Worm (Caenorhabditis elegans): ENCODE data around the gene gln-6.

gln-6 gene

ce11 chrIV:9699062-9699461 is 41.6 kb downstream of the gln-6 start:
- no peak for TF ChIP-seq dsc-1 (tag; optimal IDR thresholded peaks at IDR 0.05)
- TF ChIP-seq tlp-1 (tag; optimal IDR thresholded peaks at IDR 0.05): no peak
- no peak for TF ChIP-seq blmp-1 (tag; optimal IDR thresholded peaks at IDR 0.05)
- no peak for TF ChIP-seq egl-13 (tag; optimal IDR thresholded peaks at IDR 0.05)
- no peak for TF ChIP-seq nhr-76 (tag; optimal IDR thresholded peaks at IDR 0.05)
- no peak for TF ChIP-seq pax-3 (tag; optimal IDR thresholded peaks at IDR 0.05)
- TF ChIP-seq mef-2 (tag; optimal IDR thresholded peaks at IDR 0.05): no peak

- TF ChIP-seq ceh-90 (tag; optimal IDR thresholded peaks at IDR 0.05) (no peak), efl-3 (GFP tag; optimal IDR thresholded peaks at IDR 0.05) (no peak), elt-3 (tag; optimal IDR thresholded peaks at IDR 0.05) (no peak), lir-3 (tag; optimal IDR thresholded peaks at IDR 0.05; ENCODE audit: poor library complexity) (no peak), nhr-12 (tag; optimal IDR thresholded peaks at IDR 0.05) (no peak), dsc-1 (tag; optimal IDR thresholded peaks at IDR 0.05) (no peak), aly-2 (tag; optimal IDR thresholded peaks at IDR 0.05) (no peak), dpl-1 (GFP tag; optimal IDR thresholded peaks at IDR 0.05) (no peak)
Observed at ce11 chrIV:9697869-9698268, 42.8 kb downstream of the gln-6 start.

DNA sequence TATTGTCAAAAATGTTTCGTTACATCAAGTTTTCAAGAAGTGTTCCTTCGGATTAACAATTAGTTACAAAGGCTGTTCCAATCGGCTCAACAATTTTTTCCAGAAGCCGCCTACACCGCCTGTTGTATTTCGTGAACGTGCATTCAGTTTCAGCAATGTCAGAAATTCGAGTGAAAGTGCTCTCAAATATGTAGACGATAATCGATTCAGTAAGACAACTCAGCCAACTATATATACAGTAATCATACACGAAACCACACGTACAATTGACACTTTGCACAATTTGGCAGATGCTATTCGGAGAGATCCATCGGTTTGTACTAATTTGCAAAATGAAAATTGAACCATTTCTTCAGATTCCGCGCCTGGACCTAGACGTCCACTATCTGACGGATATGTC is 44.2 kb downstream of the gln-6 start:
- TF ChIP-seq xbp-1 (tag; optimal IDR thresholded peaks at IDR 0.05) (no peak), ces-1 (GFP tag; optimal IDR thresholded peaks at IDR 0.05) (no peak)

DNA sequence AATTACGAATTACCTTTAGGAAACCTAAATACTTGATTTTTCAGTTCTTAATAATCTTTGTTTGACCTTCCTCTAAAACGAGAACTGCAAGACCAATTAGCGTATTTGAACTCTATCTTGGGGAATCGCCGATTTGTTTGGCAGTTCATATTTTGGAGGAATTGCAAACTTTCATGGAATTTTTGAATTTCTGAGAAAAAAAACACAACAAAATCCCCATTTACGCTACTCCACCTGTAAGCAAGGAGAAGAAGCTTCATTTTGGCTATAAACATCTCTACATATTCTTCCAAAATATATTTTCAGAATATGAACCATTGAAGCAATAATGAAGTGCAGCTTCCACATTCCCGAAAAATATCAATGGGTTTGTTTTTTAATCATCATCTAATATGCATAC is 47.8 kb downstream of the gln-6 start, which contains the start of gene twk-9:
TSS of gene twk-9 (plus strand) at position 301 of the 400 bp plus-strand sequence.
- TF ChIP-seq C04F5.9 (tag; optimal IDR thresholded peaks at IDR 0.05) (no peak), nhr-84 (tag; optimal IDR thresholded peaks at IDR 0.05) (no peak), nhr-77 (tag; optimal IDR thresholded peaks at IDR 0.05) (no peak), mdl-1 (tag; optimal IDR thresholded peaks at IDR 0.05) (no peak), jun-1 (tag; optimal IDR thresholded peaks at IDR 0.05) (no peak), efl-1 (optimal IDR thresholded peaks at IDR 0.05) (no peak), efl-1 (GFP tag; optimal IDR thresholded peaks at IDR 0.05 in 1 of 2) (no peak), nhr-85 (tag) (no peak), ceh-88 (GFP tag; IDR thresholded peaks at IDR 0.05) (no peak), egl-13 (tag; optimal IDR thresholded peaks at IDR 0.05) (no peak), nhr-19 (GFP tag; conservative IDR thresholded peaks at IDR 0.05) (no peak), ztf-4 (tag; optimal IDR thresholded peaks at IDR 0.05) (no peak), ama-1 (optimal IDR thresholded peaks at IDR 0.05) (no peak), lin-14 (GFP tag; optimal IDR thresholded peaks at IDR 0.05) (no peak), tlp-1 (tag; optimal IDR thresholded peaks at IDR 0.05) (no peak), lin-35 (GFP tag; optimal IDR thresholded peaks at IDR 0.05) (no peak), unc-86 (tag; optimal IDR thresholded peaks at IDR 0.05) (no peak)

DNA sequence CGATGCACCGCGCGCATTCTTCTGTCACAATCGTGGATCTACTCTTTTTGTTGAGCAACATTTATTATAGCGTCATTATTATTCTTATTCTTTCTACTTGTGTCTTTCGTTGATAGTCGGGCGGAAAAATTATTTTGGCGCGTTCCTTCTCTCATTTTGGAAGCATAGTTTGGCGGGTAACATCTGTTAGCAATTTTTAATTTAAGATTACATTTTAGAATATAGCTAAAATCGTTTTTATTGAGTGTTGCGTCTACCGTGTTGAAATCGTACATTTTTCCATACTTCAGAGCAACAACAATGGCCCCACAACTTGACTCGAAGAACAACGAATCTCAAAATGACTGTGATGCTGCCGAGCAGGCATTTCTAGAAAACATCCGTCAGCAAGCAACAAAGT is 50.1 kb downstream of the gln-6 start, which contains the start of gene sdz-36:
TSS of gene sdz-36 (plus strand) at position 301 of the 400 bp plus-strand sequence.
- no peak for TF ChIP-seq elt-2 (tag; optimal IDR thresholded peaks at IDR 0.05)
- no peak for TF ChIP-seq jun-1 (tag; optimal IDR thresholded peaks at IDR 0.05)
- no peak for TF ChIP-seq aly-2 (tag; optimal IDR thresholded peaks at IDR 0.05)
- no peak for TF ChIP-seq mdl-1 (tag; optimal IDR thresholded peaks at IDR 0.05)
- no peak for TF ChIP-seq nhr-76 (tag; optimal IDR thresholded peaks at IDR 0.05)
- no peak for TF ChIP-seq hpl-2 (GFP tag; optimal IDR thresholded peaks at IDR 0.05)
- TF ChIP-seq ztf-4 (tag; optimal IDR thresholded peaks at IDR 0.05): no peak
- TF ChIP-seq fkh-4 (tag; optimal IDR thresholded peaks at IDR 0.05; ENCODE audit: borderline replicate concordance): no peak
- TF ChIP-seq nhr-20 (tag; optimal IDR thresholded peaks at IDR 0.05): no peak
- no peak for TF ChIP-seq hlh-4 (tag; optimal IDR thresholded peaks at IDR 0.05)
- no peak for TF ChIP-seq tbx-2 (tag; optimal IDR thresholded peaks at IDR 0.05)
- no peak for TF ChIP-seq nhr-90 (tag; optimal IDR thresholded peaks at IDR 0.05; ENCODE audit: poor library complexity)
